Worm (Caenorhabditis elegans) whole organism, L1 larva: ENCODE data around the gene rsu-1.

ENCODE experiments used
- ama-1 ChIP-seq: fragments of 150-350 bp; optimal IDR thresholded peaks from 2 replicates; lab custom pipeline; 2014
- egl-27 ChIP-seq, 2 experiments: fragments of 150-350 bp in 1 of 2; sonication (generic microtip); optimal IDR thresholded peaks; 3 replicates each; lab custom pipeline; 2017 to 2018; ENCODE audit warnings: missing biosample characterization in 2 of 2, missing genetic modification characterization in 2 of 2, missing genetic modification reagents in 2 of 2
- elt-3 ChIP-seq, 6 experiments: fragments of 150-350 bp in 1 of 6; sonication (generic microtip); optimal IDR thresholded peaks; 2 replicates each; lab custom pipeline; 2017 to 2018; ENCODE audit warnings: missing biosample characterization in 6 of 6, missing genetic modification characterization in 6 of 6, inconsistent platforms in 1 of 6
- lin-15B ChIP-seq: fragments of 150-350 bp; sonication (generic microtip); optimal IDR thresholded peaks from 3 replicates; lab custom pipeline; 2014; ENCODE audit warnings: missing biosample characterization, missing genetic modification characterization
- mdl-1 ChIP-seq, 2 experiments: fragments of 150-350 bp; optimal IDR thresholded peaks; 2 replicates each; lab custom pipeline; 2014 to 2017; ENCODE audit warnings: missing biosample characterization in 2 of 2, missing genetic modification characterization in 2 of 2, inconsistent platforms in 1 of 2
- ztf-4 ChIP-seq: fragments of 150-350 bp; optimal IDR thresholded peaks from 2 replicates; lab custom pipeline; 2014; ENCODE audit warnings: missing biosample characterization, missing genetic modification characterization

ce11 chrIII:3444139-3444538, 27.7 kb upstream of the rsu-1 start, which contains the start of gene spe-41:
- TF ChIP-seq mdl-1 (tag; optimal IDR thresholded peaks at IDR 0.05; lab: Kevin White, UChicago) (no peak), lin-15B (tag; lab: Kevin White, UChicago) (no peak), elt-3 (tag; optimal IDR thresholded peaks at IDR 0.05; lab: Kevin White, UChicago) (no peak), ztf-4 (no peak), egl-27 (tag; optimal IDR thresholded peaks at IDR 0.05; lab: Kevin White, UChicago) (no peak), ama-1 (lab: Kevin White, UChicago) (no peak)
